Worm (Caenorhabditis elegans): ENCODE data around the gene str-87.

str-87 gene

ce11 chrV:8990194-8990649, 2.2 kb upstream of the str-87 start, which contains the start of gene F59E11.7:
Gene F59E11.7 (plus strand): TSS chrV:8990244.
- no peak for TF ChIP-seq aly-2 (tag; optimal IDR thresholded peaks at IDR 0.05)
- TF ChIP-seq sma-3 (GFP tag; optimal IDR thresholded peaks at IDR 0.05), result peak; percentile 11
- TF ChIP-seq ztf-1 (GFP tag; conservative IDR thresholded peaks at IDR 0.05), result no peak
- TF ChIP-seq gmeb-1 (tag; optimal IDR thresholded peaks at IDR 0.05), result no peak
- TF ChIP-seq nhr-25 (tag; optimal IDR thresholded peaks at IDR 0.05), result peak; percentile 77
- no peak for TF ChIP-seq ama-1 (optimal IDR thresholded peaks at IDR 0.05)
- no peak for TF ChIP-seq lin-39 (tag; optimal IDR thresholded peaks at IDR 0.05)

- TF ChIP-seq unc-62 (GFP tag; optimal IDR thresholded peaks at IDR 0.05) (no peak), nhr-10 (tag; optimal IDR thresholded peaks at IDR 0.05) (no peak)
Observed at ce11 chrV:8985740-8986139, 2.3 kb downstream of the str-87 start, which contains the start of gene str-85. Gene str-85 (minus strand): TSS chrV:8985840.

ce11 chrV:8984783-8985182, 3.2 kb downstream of the str-87 start:
- TF ChIP-seq egl-27 (tag; optimal IDR thresholded peaks at IDR 0.05) (no peak), elt-3 (tag; optimal IDR thresholded peaks at IDR 0.05) (no peak), skn-1 (tag; optimal IDR thresholded peaks at IDR 0.05) (no peak), mdl-1 (tag; optimal IDR thresholded peaks at IDR 0.05) (no peak), nhr-6 (tag; optimal IDR thresholded peaks at IDR 0.05) (no peak), lin-13 (GFP tag; optimal IDR thresholded peaks at IDR 0.05) (no peak), nhr-12 (tag; optimal IDR thresholded peaks at IDR 0.05) (no peak), C34F6.9 (tag; optimal IDR thresholded peaks at IDR 0.05) (no peak)

ce11 chrV:8983604-8984003, 4.4 kb downstream of the str-87 start, which contains the start of gene str-86:
Gene str-86 (minus strand): TSS chrV:8983704.
- TF ChIP-seq unc-62 (GFP tag; optimal IDR thresholded peaks at IDR 0.05), result no peak
- TF ChIP-seq sma-3 (GFP tag; optimal IDR thresholded peaks at IDR 0.05), result no peak
- no peak for TF ChIP-seq blmp-1 (tag; optimal IDR thresholded peaks at IDR 0.05; ENCODE audit: insufficient read depth)
- no peak for TF ChIP-seq mab-5 (tag; optimal IDR thresholded peaks at IDR 0.05)
- no peak for TF ChIP-seq alr-1 (tag; optimal IDR thresholded peaks at IDR 0.05)
- no peak for TF ChIP-seq elt-1 (tag; optimal IDR thresholded peaks at IDR 0.05)
- no peak for TF ChIP-seq ZK546.5 (tag; optimal IDR thresholded peaks at IDR 0.05)
- TF ChIP-seq nhr-77 (tag; optimal IDR thresholded peaks at IDR 0.05), result no peak
- no peak for TF ChIP-seq ceh-16 (tag; optimal IDR thresholded peaks at IDR 0.05)
- no peak for TF ChIP-seq nhr-237 (tag; optimal IDR thresholded peaks at IDR 0.05)
- no peak for TF ChIP-seq Y55F3AM.14 (GFP tag; optimal IDR thresholded peaks at IDR 0.05)
- no peak for TF ChIP-seq sem-4 (tag; optimal IDR thresholded peaks at IDR 0.05)
- no peak for TF ChIP-seq dmd-4 (tag; optimal IDR thresholded peaks at IDR 0.05)
- no peak for TF ChIP-seq gmeb-1 (tag; optimal IDR thresholded peaks at IDR 0.05)
- no peak for TF ChIP-seq peb-1 (tag; optimal IDR thresholded peaks at IDR 0.05)
- TF ChIP-seq fos-1 (tag; optimal IDR thresholded peaks at IDR 0.05), result no peak
- TF ChIP-seq egl-27 (tag; optimal IDR thresholded peaks at IDR 0.05), result no peak

ce11 chrV:8980845-8981244, 7.2 kb downstream of the str-87 start, which contains the start of gene str-84:
Gene str-84 (minus strand): TSS chrV:8980945.
- TF ChIP-seq sma-9 (GFP tag; optimal IDR thresholded peaks at IDR 0.05), result no peak
- no peak for TF ChIP-seq sma-9 (tag; optimal IDR thresholded peaks at IDR 0.05)
- no peak for TF ChIP-seq nhr-77 (tag; optimal IDR thresholded peaks at IDR 0.05)
- TF ChIP-seq sma-3 (GFP tag; optimal IDR thresholded peaks at IDR 0.05), result no peak
- no peak for TF ChIP-seq aly-2 (tag; optimal IDR thresholded peaks at IDR 0.05)
- no peak for TF ChIP-seq R02D3.7 (tag; optimal IDR thresholded peaks at IDR 0.05)
- TF ChIP-seq nhr-129 (tag; optimal IDR thresholded peaks at IDR 0.05), result no peak
- TF ChIP-seq lin-11 (tag; optimal IDR thresholded peaks at IDR 0.05), result no peak
- TF ChIP-seq blmp-1 (tag; optimal IDR thresholded peaks at IDR 0.05; ENCODE audit: insufficient read depth), result no peak
- no peak for TF ChIP-seq ztf-1 (GFP tag; conservative IDR thresholded peaks at IDR 0.05)
- no peak for TF ChIP-seq C34F6.9 (tag; optimal IDR thresholded peaks at IDR 0.05)
- TF ChIP-seq elt-3 (tag; optimal IDR thresholded peaks at IDR 0.05), result no peak
- no peak for TF ChIP-seq ceh-16 (tag; optimal IDR thresholded peaks at IDR 0.05)
- no peak for TF ChIP-seq gmeb-1 (tag; optimal IDR thresholded peaks at IDR 0.05)
- no peak for TF ChIP-seq sem-4 (tag; optimal IDR thresholded peaks at IDR 0.05)
- no peak for TF ChIP-seq ama-1 (optimal IDR thresholded peaks at IDR 0.05)
- TF ChIP-seq mab-5 (tag; optimal IDR thresholded peaks at IDR 0.05), result no peak
